Worm (Caenorhabditis elegans): Measurements from ENCODE around the gene dhs-25.

Gene dhs-25

DNA sequence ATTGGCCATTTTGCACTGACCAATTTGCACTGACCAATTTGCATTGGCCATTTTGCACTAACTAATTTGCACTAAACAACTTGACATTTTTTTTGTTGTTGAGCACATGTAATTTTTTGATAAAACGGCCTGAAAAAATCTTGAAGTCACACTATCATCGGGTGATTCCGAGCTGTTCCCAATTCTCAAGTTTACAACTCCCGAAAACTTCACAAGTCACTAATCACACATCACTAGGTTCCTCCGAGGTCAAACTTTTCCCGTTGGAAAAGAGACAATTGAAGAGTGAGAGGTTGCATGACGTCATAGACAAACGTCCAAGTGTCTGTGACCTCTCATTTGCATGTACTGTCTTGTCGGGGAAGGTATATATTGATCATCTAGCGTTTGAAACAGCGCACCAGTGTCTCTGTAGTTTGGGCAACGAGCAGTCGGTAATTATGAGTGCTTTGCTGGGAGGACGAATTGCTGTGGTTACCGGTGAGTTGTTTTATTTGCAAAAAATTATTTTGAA, at the start of gene dhs-25, which contains the start of gene D1005.10:
Gene dhs-25 (plus strand): TSS at position 398 of the 514 bp plus-strand sequence.
Gene D1005.10 (minus strand): TSS at position 51 of the 514 bp plus-strand sequence.
- peak; percentile 61; the same call in 1 of the 2 replicates for TF ChIP-seq pha-4 (GFP tag; IDR thresholded peaks at IDR 0.05)
- peak; percentile 82 for TF ChIP-seq pha-4 (tag; optimal IDR thresholded peaks at IDR 0.05)
- no peak for TF ChIP-seq Y75B8A.6 (GFP tag; IDR thresholded peaks at IDR 0.05)
- TF ChIP-seq ZK337.2 (GFP tag; IDR thresholded peaks at IDR 0.05) = no peak
- peak; percentile 31 for TF ChIP-seq rbr-2 (tag; optimal IDR thresholded peaks at IDR 0.05)
- peak; percentile 82 for TF ChIP-seq nhr-25 (tag; optimal IDR thresholded peaks at IDR 0.05; ENCODE audit: borderline replicate concordance, insufficient read depth)
- TF ChIP-seq nhr-111 (GFP tag; optimal IDR thresholded peaks at IDR 0.05) = no peak
- TF ChIP-seq saeg-2 (GFP tag; IDR thresholded peaks at IDR 0.05) = 0 out of 2 replicates have a peak, but pooled peaks have one; percentile 63
- no peak for TF ChIP-seq lin-13 (GFP tag; optimal IDR thresholded peaks at IDR 0.05)
- peak; percentile 96 for TF ChIP-seq dve-1 (tag; optimal IDR thresholded peaks at IDR 0.05; ENCODE audit: insufficient read depth)
- TF ChIP-seq skn-1 (tag; optimal IDR thresholded peaks at IDR 0.05) = no peak
- peak; percentile 87 for TF ChIP-seq duxl-1 (tag; optimal IDR thresholded peaks at IDR 0.05; ENCODE audit: poor library complexity)
- TF ChIP-seq daf-12 (tag; optimal IDR thresholded peaks at IDR 0.05) = no peak
- TF ChIP-seq zfp-2 (tag; optimal IDR thresholded peaks at IDR 0.05) = no peak
- TF ChIP-seq nhr-10 (tag; optimal IDR thresholded peaks at IDR 0.05) = peak; percentile 93
- peak; percentile 34; the same call in 1 of the 2 replicates for TF ChIP-seq lin-1 (GFP tag; IDR thresholded peaks at IDR 0.05)
- TF ChIP-seq nhr-28 (tag; optimal IDR thresholded peaks at IDR 0.05) = peak; percentile 68
- no peak for TF ChIP-seq D1046.2 (GFP tag; IDR thresholded peaks at IDR 0.05)
- peak; percentile 43 for TF ChIP-seq nhr-77 (tag; optimal IDR thresholded peaks at IDR 0.05)
- peak; percentile 67 for TF ChIP-seq nhr-11 (tag; optimal IDR thresholded peaks at IDR 0.05)
- peak; percentile 89 for TF ChIP-seq hlh-30 (tag; optimal IDR thresholded peaks at IDR 0.05; ENCODE audit: insufficient read depth)
- peak; percentile 47; the same call in 1 of the 2 replicates for TF ChIP-seq ceh-20 (GFP tag; IDR thresholded peaks at IDR 0.05)
- TF ChIP-seq Y48G9A.11 (GFP tag; IDR thresholded peaks at IDR 0.05) = no peak
- TF ChIP-seq attf-4 (tag; optimal IDR thresholded peaks at IDR 0.05) = no peak
- peak; percentile 52 for TF ChIP-seq mxl-3 (GFP tag; optimal IDR thresholded peaks at IDR 0.05)
- TF ChIP-seq tag-97 (GFP tag; IDR thresholded peaks at IDR 0.05) = no peak
- peak; percentile 84 for TF ChIP-seq mdt-29 (GFP tag; IDR thresholded peaks at IDR 0.05)
- TF ChIP-seq lsy-2 (tag; optimal IDR thresholded peaks at IDR 0.05) = peak in 1 of 2 experiments; percentile 68
- peak; percentile 96 for TF ChIP-seq dmd-6 (GFP tag; IDR thresholded peaks at IDR 0.05)
- TF ChIP-seq ama-1 (optimal IDR thresholded peaks at IDR 0.05) = peak; percentile 35
- peak; percentile 43 for TF ChIP-seq T20F7.1 (GFP tag; optimal IDR thresholded peaks at IDR 0.05)
- TF ChIP-seq unc-62 (GFP tag; optimal IDR thresholded peaks at IDR 0.05 in 1 of 2) = peak in 1 of 2 experiments; percentile 11
- no peak for TF ChIP-seq unc-62 (tag; optimal IDR thresholded peaks at IDR 0.05)
- peak in 1 of 2 experiments; percentile 46 for TF ChIP-seq hif-1 (tag; optimal IDR thresholded peaks at IDR 0.05)
- TF ChIP-seq egl-43 (GFP tag; IDR thresholded peaks at IDR 0.05) = no peak
- no peak for TF ChIP-seq Y105C5A.15 (GFP tag; IDR thresholded peaks at IDR 0.05)
- TF ChIP-seq nhr-42 (GFP tag; IDR thresholded peaks at IDR 0.05) = no peak
- no peak for TF ChIP-seq mxl-2 (GFP tag; conservative IDR thresholded peaks at IDR 0.05)
- TF ChIP-seq mes-2 (tag; optimal IDR thresholded peaks at IDR 0.05; ENCODE audit: poor library complexity, severe bottlenecking) = peak; percentile 80
- peak; percentile 69 for TF ChIP-seq hmg-1.1 (GFP tag; IDR thresholded peaks at IDR 0.05)
- TF ChIP-seq arid-1 (GFP tag; conservative IDR thresholded peaks at IDR 0.05) = no peak; the same call in 1 of the 2 replicates
- peak; percentile 36; the same call in 1 of the 2 replicates for TF ChIP-seq php-3 (GFP tag; IDR thresholded peaks at IDR 0.05)
- no peak for TF ChIP-seq fkh-10 (GFP tag; optimal IDR thresholded peaks at IDR 0.05)
- peak; percentile 96 for TF ChIP-seq nhr-48 (tag; optimal IDR thresholded peaks at IDR 0.05)
- TF ChIP-seq nhr-41 (GFP tag; IDR thresholded peaks at IDR 0.05) = peak; percentile 54; the same call in 1 of the 2 replicates
- TF ChIP-seq mep-1 (tag; optimal IDR thresholded peaks at IDR 0.05) = peak; percentile 78
- peak; percentile 0 for TF ChIP-seq pqm-1 (tag; optimal IDR thresholded peaks at IDR 0.05)
- peak; percentile 92 for TF ChIP-seq hlh-11 (tag; optimal IDR thresholded peaks at IDR 0.05)
- no peak for TF ChIP-seq zip-11 (GFP tag; IDR thresholded peaks at IDR 0.05)
- no peak for TF ChIP-seq zfp-3 (GFP tag; conservative IDR thresholded peaks at IDR 0.05)
